Worm (Caenorhabditis elegans) whole organism, late embryonic: ENCODE measurements around the gene Y55F3BL.6.

ENCODE experiments used
- C38D4.7 ChIP-seq: fragments of 200-800 bp; sonication (Bioruptor generic); optimal IDR thresholded peaks from 2 replicates; lab custom pipeline; 2018; ENCODE audit warnings: mild to moderate bottlenecking, missing genetic modification characterization, moderate library complexity, missing compliant biosample characterization
- Y22D7AL.16 ChIP-seq: sonication (generic microtip); optimal IDR thresholded peaks from 2 replicates; lab custom pipeline; 2016; ENCODE audit warnings: missing genetic modification characterization, missing compliant biosample characterization
- ahr-1 ChIP-seq: sonication (generic microtip); optimal IDR thresholded peaks from 2 replicates; lab custom pipeline; 2016; ENCODE audit warnings: missing genetic modification characterization, missing compliant biosample characterization
- ceh-22 ChIP-seq: sonication (generic microtip); optimal IDR thresholded peaks from 2 replicates; lab custom pipeline; 2017; ENCODE audit warnings: missing biosample characterization, missing genetic modification characterization
- ceh-30 ChIP-seq: fragments of 150-350 bp; optimal IDR thresholded peaks from 2 replicates; lab custom pipeline; 2014; ENCODE audit warnings: missing biosample characterization, missing genetic modification characterization
- ceh-31 ChIP-seq: sonication (generic microtip); optimal IDR thresholded peaks from 2 replicates; lab custom pipeline; 2016; ENCODE audit warnings: missing genetic modification characterization, missing compliant biosample characterization
- ceh-34 ChIP-seq: sonication (generic microtip); optimal IDR thresholded peaks from 2 replicates; lab custom pipeline; 2016; ENCODE audit warnings: mild to moderate bottlenecking, missing genetic modification characterization, missing compliant biosample characterization
- ceh-45 ChIP-seq: fragments of 200-800 bp; sonication (Bioruptor generic); IDR thresholded peaks from 2 replicates; pipeline ENCODE4 v1.3.6; 2022; ENCODE audit warnings: missing genetic modification reagents, missing genetic modification characterization, missing compliant biosample characterization
- ceh-6 ChIP-seq: fragments of 200-800 bp; sonication (Bioruptor generic); optimal IDR thresholded peaks from 2 replicates; lab custom pipeline; 2018; ENCODE audit warnings: mild to moderate bottlenecking, missing genetic modification characterization, missing compliant biosample characterization
- ceh-9 ChIP-seq: sonication (generic microtip); optimal IDR thresholded peaks from 2 replicates; lab custom pipeline; 2016; ENCODE audit warnings: mild to moderate bottlenecking, missing genetic modification characterization, inconsistent platforms, missing compliant biosample characterization
- che-1 ChIP-seq: sonication (generic microtip); optimal IDR thresholded peaks from 2 replicates; lab custom pipeline; 2016; ENCODE audit warnings: mild to moderate bottlenecking, missing genetic modification characterization, missing compliant biosample characterization
- elt-2 ChIP-seq: sonication (generic microtip); optimal IDR thresholded peaks from 2 replicates; lab custom pipeline; 2016; ENCODE audit warnings: missing genetic modification reagents, missing genetic modification characterization, missing compliant biosample characterization
- fax-1 ChIP-seq: sonication (generic microtip); optimal IDR thresholded peaks from 2 replicates; lab custom pipeline; 2016; ENCODE audit warnings: missing genotype, missing genetic modification characterization, missing compliant biosample characterization
- fkh-10 ChIP-seq: fragments of 150-350 bp; optimal IDR thresholded peaks from 2 replicates; lab custom pipeline; 2014; ENCODE audit warnings: missing biosample characterization, missing genetic modification reagents, missing genetic modification characterization
- fkh-6 ChIP-seq: sonication (generic microtip); optimal IDR thresholded peaks from 2 replicates; lab custom pipeline; 2016; ENCODE audit warnings: missing genetic modification characterization, missing compliant biosample characterization
- gmeb-2 ChIP-seq: sonication (generic microtip); optimal IDR thresholded peaks from 2 replicates; lab custom pipeline; 2016; ENCODE audit warnings: missing genetic modification characterization, inconsistent platforms, missing compliant biosample characterization
- hlh-13 ChIP-seq: fragments of 200-800 bp; sonication (Bioruptor generic); optimal IDR thresholded peaks from 2 replicates; lab custom pipeline; 2018; ENCODE audit warnings: mild to moderate bottlenecking, missing genetic modification characterization, missing compliant biosample characterization
- nfya-1 ChIP-seq: sonication (generic microtip); optimal IDR thresholded peaks from 2 replicates; lab custom pipeline; 2017; ENCODE audit warnings: missing genetic modification characterization, mild to moderate bottlenecking, missing compliant biosample characterization, antibody characterized with exemption, moderate library complexity
- nhr-232 ChIP-seq: sonication (generic microtip); optimal IDR thresholded peaks from 2 replicates; lab custom pipeline; 2016; ENCODE audit warnings: missing genetic modification characterization, missing compliant biosample characterization
- npax-4 ChIP-seq: sonication (generic microtip); optimal IDR thresholded peaks from 2 replicates; lab custom pipeline; 2016; ENCODE audit warnings: missing genetic modification characterization, missing compliant biosample characterization
- pag-3 ChIP-seq: sonication (generic microtip); optimal IDR thresholded peaks from 2 replicates; lab custom pipeline; 2016; ENCODE audit warnings: missing compliant biosample characterization, missing genetic modification characterization, borderline replicate concordance
- pha-2 ChIP-seq: sonication (generic microtip); optimal IDR thresholded peaks from 2 replicates; lab custom pipeline; 2017; ENCODE audit warnings: mild to moderate bottlenecking, missing genetic modification characterization, missing compliant biosample characterization
- pqm-1 ChIP-seq: sonication (generic microtip); optimal IDR thresholded peaks from 2 replicates; lab custom pipeline; 2016; ENCODE audit warnings: missing genetic modification characterization, missing compliant biosample characterization
- pros-1 ChIP-seq: fragments of 150-350 bp; optimal IDR thresholded peaks from 2 replicates; lab custom pipeline; 2014; ENCODE audit warnings: missing biosample characterization, missing genetic modification reagents, missing genetic modification characterization
- sdc-2 ChIP-seq: sonication (generic microtip); optimal IDR thresholded peaks from 2 replicates; lab custom pipeline; 2016; ENCODE audit warnings: missing genotype, missing genetic modification characterization, missing compliant biosample characterization
- sox-2 ChIP-seq: fragments of 200-800 bp; sonication (Bioruptor generic); IDR thresholded peaks from 2 replicates; pipeline ENCODE4 v1.3.6; 2022; ENCODE audit warnings: missing genetic modification reagents, missing genetic modification characterization, missing compliant biosample characterization
- sox-4 ChIP-seq: sonication (generic microtip); optimal IDR thresholded peaks from 2 replicates; lab custom pipeline; 2017; ENCODE audit warnings: mild to moderate bottlenecking, missing genetic modification characterization, inconsistent platforms, missing compliant biosample characterization
- tbx-2 ChIP-seq: sonication (generic microtip); optimal IDR thresholded peaks from 2 replicates; lab custom pipeline; 2016; ENCODE audit warnings: missing genetic modification characterization, missing compliant biosample characterization
- unc-3 ChIP-seq, 2 experiments: fragments of 200-800 bp in 1 of 2; sonication (Bioruptor generic) in 1 of 2; sonication (generic microtip) in 1 of 2; conservative IDR thresholded peaks in 1 of 2; optimal IDR thresholded peaks in 1 of 2; 2 replicates each; pipeline versions ENCODE4 v1.3.6 to Lab custom; 2016 to 2022; ENCODE audit warnings: missing compliant biosample characterization in 2 of 2, missing genetic modification characterization in 2 of 2, missing genetic modification reagents in 1 of 2
- unc-55 ChIP-seq: sonication (generic microtip); optimal IDR thresholded peaks from 2 replicates; lab custom pipeline; 2017; ENCODE audit warnings: missing biosample characterization, missing genetic modification reagents, missing genetic modification characterization
- unc-86 ChIP-seq: sonication (generic microtip); optimal IDR thresholded peaks from 2 replicates; lab custom pipeline; 2016; ENCODE audit warnings: missing genetic modification characterization, missing compliant biosample characterization
- ztf-16 ChIP-seq: sonication (generic microtip); optimal IDR thresholded peaks from 2 replicates; lab custom pipeline; 2017; ENCODE audit warnings: missing genetic modification characterization, missing compliant biosample characterization

Y55F3BL.6 gene

ce11 chrIV:842095-842494 lies 35.2 kb upstream of the Y55F3BL.6 start, which contains the start of gene Y55F3BR.6:
Y55F3BR.6 (minus strand) TSS chrIV:842126.
- TF ChIP-seq gmeb-2 (tag; lab: Kevin White, UChicago) (no peak), pag-3 (tag; lab: Kevin White, UChicago) (no peak), C38D4.7 (no peak), che-1 (no peak), sdc-2 (tag; lab: Kevin White, UChicago) (no peak), ztf-16 (tag; lab: Kevin White, UChicago) (no peak), unc-86 (tag; lab: Kevin White, UChicago) (no peak), fkh-10 (no peak), unc-3 (GFP tag; conservative IDR thresholded peaks at IDR 0.05; lab: Robert Waterston, UW) (no peak), unc-3 (tag; optimal IDR thresholded peaks at IDR 0.05; lab: Kevin White, UChicago) (no peak), Y22D7AL.16 (no peak), pqm-1 (tag; lab: Kevin White, UChicago) (no peak), ceh-30 (tag; lab: Kevin White, UChicago) (no peak), ceh-31 (tag; lab: Kevin White, UChicago) (no peak), ceh-9 (tag; lab: Kevin White, UChicago) (no peak)

- no peak for TF ChIP-seq fax-1
- peak; percentile 15 for TF ChIP-seq nfya-1 (tag; lab: Kevin White, UChicago)
- no peak for TF ChIP-seq sox-4 (tag; lab: Kevin White, UChicago)
These were observed 26.6 kb upstream of the Y55F3BL.6 start for ce11 chrIV:833517-833916.

ce11 chrIV:831796-832486 lies 25.1 kb upstream of the Y55F3BL.6 start, which contains the start of the genes madf-1 and Y55F3BR.10:
madf-1 (minus strand) TSS chrIV:831896.
Y55F3BR.10 (plus strand) TSS chrIV:832436.
- no peak for TF ChIP-seq ceh-45 (GFP tag; lab: Robert Waterston, UW)
- TF ChIP-seq tbx-2 (tag; lab: Kevin White, UChicago) = no peak
- no peak for TF ChIP-seq fkh-10
- no peak for TF ChIP-seq Y22D7AL.16
- no peak for TF ChIP-seq ceh-22 (tag; lab: Kevin White, UChicago)
- TF ChIP-seq ceh-6 = no peak
- no peak for TF ChIP-seq nfya-1 (tag; lab: Kevin White, UChicago)
- no peak for TF ChIP-seq sox-2 (GFP tag; lab: Robert Waterston, UW)
- TF ChIP-seq sdc-2 (tag; lab: Kevin White, UChicago) = no peak
- TF ChIP-seq nhr-232 = no peak
- TF ChIP-seq fkh-6 (tag; lab: Kevin White, UChicago) = no peak
- TF ChIP-seq hlh-13 (GFP tag; lab: Kevin White, UChicago) = no peak

- no peak for TF ChIP-seq pha-2 (tag; lab: Kevin White, UChicago)
- TF ChIP-seq npax-4 (tag; lab: Kevin White, UChicago) = no peak
These were observed 23.5 kb upstream of the Y55F3BL.6 start for ce11 chrIV:830262-830960.

- TF ChIP-seq Y22D7AL.16 (no peak), unc-55 (GFP tag; lab: Kevin White, UChicago) (no peak), ahr-1 (no peak), elt-2 (tag; lab: Kevin White, UChicago) (no peak), fkh-10 (no peak), unc-3 (GFP tag; conservative IDR thresholded peaks at IDR 0.05; lab: Robert Waterston, UW) (no peak), unc-3 (tag; optimal IDR thresholded peaks at IDR 0.05; lab: Kevin White, UChicago) (no peak), ceh-34 (no peak), pros-1 (tag; lab: Kevin White, UChicago) (no peak)
These were observed 22.8 kb upstream of the Y55F3BL.6 start for ce11 chrIV:829691-830090.
